Fruit fly (Drosophila melanogaster) whole organism, embryonic: ENCODE measurements around the gene Stt3B.

Experiments used
- CG17802 ChIP-seq: fragments of 200-800 bp; sonication (Bioruptor generic); optimal IDR thresholded peaks from 2 replicates; lab custom pipeline; 2018; ENCODE audit warnings: missing biosample characterization, mild to moderate bottlenecking, missing genetic modification characterization, moderate library complexity
- Kr ChIP-seq: fragments of 200-800 bp; sonication (Bioruptor generic); optimal IDR thresholded peaks from 2 replicates; lab custom pipeline; 2017; ENCODE audit warnings: missing biosample characterization, mild to moderate bottlenecking, missing genetic modification characterization
- maf-S ChIP-seq: fragments of 200-800 bp; sonication (Bioruptor generic); optimal IDR thresholded peaks from 2 replicates; lab custom pipeline; 2016; ENCODE audit warnings: missing biosample characterization, missing genetic modification characterization
- org-1 ChIP-seq: fragments of 200-800 bp; sonication (Bioruptor generic); optimal IDR thresholded peaks from 2 replicates; lab custom pipeline; 2017; ENCODE audit warnings: missing biosample characterization, missing genetic modification characterization

DNA sequence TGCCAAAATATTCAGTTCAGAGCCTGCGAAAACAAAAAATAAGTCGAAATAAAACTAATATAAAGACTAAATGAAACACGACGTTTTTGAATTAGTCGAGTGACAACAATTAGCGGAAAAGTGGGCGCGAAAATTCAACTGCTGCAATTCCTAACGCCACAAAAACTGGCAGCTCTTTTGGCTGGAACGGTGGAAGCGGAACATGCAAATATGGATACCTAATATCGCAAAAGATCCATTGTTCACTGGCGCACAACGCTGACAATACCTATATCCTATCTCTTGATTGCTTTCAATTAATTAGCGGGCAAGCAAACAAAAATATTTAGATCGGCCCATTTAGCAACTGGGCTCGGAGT, 20.1 kb downstream of the Stt3B start, which contains the start of gene CG11791:
- TF ChIP-seq Kr (GFP tag; lab: Kevin White, UChicago) (no peak), maf-S (GFP tag; lab: Kevin White, UChicago) (no peak), CG17802 (tag; lab: Kevin White, UChicago) (no peak), org-1 (GFP tag; lab: Kevin White, UChicago) (no peak)
